Worm (Caenorhabditis elegans): ENCODE measurements around the gene nlr-1.

DNA sequence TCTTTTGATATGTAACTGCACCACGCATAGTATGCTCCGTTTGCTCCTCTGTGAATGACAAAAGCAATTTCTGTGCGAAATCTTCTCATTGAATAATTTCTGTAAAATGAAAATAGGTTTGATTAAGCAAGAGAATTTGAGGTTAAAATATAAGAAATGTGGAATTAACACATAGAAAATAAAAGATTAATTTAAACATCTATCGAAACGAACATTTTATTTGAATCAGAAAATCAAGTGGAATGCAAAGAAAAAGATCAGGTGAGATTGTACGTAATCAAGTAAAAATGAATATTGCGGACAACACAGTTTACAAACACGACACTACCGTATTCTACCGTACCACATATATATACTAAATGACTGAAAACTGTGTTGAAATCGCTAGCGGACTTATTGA, 37.2 kb downstream of the nlr-1 start, which contains the start of gene B0001.8:
- TF ChIP-seq ztf-11 (tag; optimal IDR thresholded peaks at IDR 0.05) (no peak), fkh-10 (GFP tag; optimal IDR thresholded peaks at IDR 0.05) (no peak), ceh-9 (tag; optimal IDR thresholded peaks at IDR 0.05) (no peak), nhr-76 (tag; optimal IDR thresholded peaks at IDR 0.05) (no peak), skn-1 (tag; optimal IDR thresholded peaks at IDR 0.05) (no peak), mdl-1 (tag; optimal IDR thresholded peaks at IDR 0.05) (no peak), snpc-4 (tag; optimal IDR thresholded peaks at IDR 0.05) (no peak), fos-1 (tag; optimal IDR thresholded peaks at IDR 0.05) (no peak), zag-1 (tag; optimal IDR thresholded peaks at IDR 0.05) (no peak)

Measured in whole organism, L3 larva.